2 fruit fly cellular contexts compared by ENCODE assay signal in genomic region chrX:5754837-5755828, dm6.
TF ChIP-seq lines count a peak whose summit lies in the region.

TSS of gene lin-52 (minus strand) at chrX:5754958.
TSS of gene CG15771 (plus strand) at chrX:5755574.

TF ChIP-seq in whole organism, embryonic, 481 proteins besides CTCF, POLR2A, EP300 and RAD21 (continued from another document and continues in another):
- TF ChIP-seq ab (GFP tag; optimal IDR thresholded peaks at IDR 0.05; lab: Kevin White, UChicago) (peak; percentile 85), Deaf1 (tag; optimal IDR thresholded peaks at IDR 0.05; lab: Kevin White, UChicago) (peak; percentile 79), otp (GFP tag; IDR thresholded peaks at IDR 0.05; lab: Robert Waterston, UW) (peak; percentile 87), ci (GFP tag; IDR thresholded peaks at IDR 0.05; lab: Robert Waterston, UW) (peak; percentile 94), tna (GFP tag; IDR thresholded peaks at IDR 0.05; lab: Robert Waterston, UW; ENCODE audit: partially characterized antibody) (no peak), Optix (GFP tag; IDR thresholded peaks at IDR 0.05; lab: Robert Waterston, UW) (peak; percentile 95), stc (GFP tag; IDR thresholded peaks at IDR 0.05; lab: Robert Waterston, UW) (peak; percentile 91), al (GFP tag; IDR thresholded peaks at IDR 0.05; lab: Robert Waterston, UW) (peak; percentile 94), ase (GFP tag; IDR thresholded peaks at IDR 0.05; lab: Robert Waterston, UW) (peak; percentile 92), CG12236 (GFP tag; optimal IDR thresholded peaks at IDR 0.05; lab: Kevin White, UChicago) (peak; percentile 22), CG11085 (GFP tag; IDR thresholded peaks at IDR 0.05; lab: Robert Waterston, UW) (peak; percentile 88), CG10267 (tag; optimal IDR thresholded peaks at IDR 0.05; lab: Kevin White, UChicago) (peak; percentile 95), CG13424 (tag; optimal IDR thresholded peaks at IDR 0.05; lab: Kevin White, UChicago) (peak; percentile 96), odd (GFP tag; optimal IDR thresholded peaks at IDR 0.05; lab: Kevin White, UChicago) (peak; percentile 96), CG30403 (GFP tag; optimal IDR thresholded peaks at IDR 0.05; lab: Kevin White, UChicago) (peak; percentile 94), CG9876 (GFP tag; optimal IDR thresholded peaks at IDR 0.05; lab: Kevin White, UChicago) (peak; percentile 5), CG4360 (GFP tag; IDR thresholded peaks at IDR 0.05; lab: Robert Waterston, UW) (peak; percentile 61; the same call in 1 of the 2 replicates), Hand (GFP tag; optimal IDR thresholded peaks at IDR 0.05; lab: Kevin White, UChicago) (peak; percentile 96), Stat92E (GFP tag; optimal IDR thresholded peaks at IDR 0.05; lab: Kevin White, UChicago) (peak in 1 of 3 experiments; percentile 82), CG1024 (GFP tag; IDR thresholded peaks at IDR 0.05; lab: Robert Waterston, UW) (peak; percentile 78), danr (GFP tag; IDR thresholded peaks at IDR 0.05; lab: Robert Waterston, UW) (peak; percentile 93), CG18262 (tag; optimal IDR thresholded peaks at IDR 0.05; lab: Kevin White, UChicago) (peak; percentile 94), Dad (GFP tag; optimal IDR thresholded peaks at IDR 0.05; lab: Kevin White, UChicago) (peak; percentile 46), rib (GFP tag; IDR thresholded peaks at IDR 0.05; lab: Robert Waterston, UW) (peak; percentile 91), gcm2 (GFP tag; optimal IDR thresholded peaks at IDR 0.05; lab: Kevin White, UChicago) (peak; percentile 90), lbe (GFP tag; optimal IDR thresholded peaks at IDR 0.05; lab: Kevin White, UChicago) (peak; percentile 90), da (GFP tag; optimal IDR thresholded peaks at IDR 0.05; lab: Kevin White, UChicago) (peak; percentile 70), CG8765 (GFP tag; IDR thresholded peaks at IDR 0.05; lab: Robert Waterston, UW) (peak; percentile 82), psq (GFP tag; optimal IDR thresholded peaks at IDR 0.05; lab: Kevin White, UChicago) (peak; percentile 86), CG33557 (GFP tag; optimal IDR thresholded peaks at IDR 0.05; lab: Kevin White, UChicago) (peak; percentile 94), Rx (GFP tag; IDR thresholded peaks at IDR 0.05; lab: Robert Waterston, UW) (peak; percentile 90), bbx (GFP tag; IDR thresholded peaks at IDR 0.05; lab: Robert Waterston, UW; ENCODE audit: partially characterized antibody) (no peak; the same call in 1 of the 2 replicates), Poxn (GFP tag; IDR thresholded peaks at IDR 0.05; lab: Robert Waterston, UW) (peak; percentile 85), Awh (GFP tag; IDR thresholded peaks at IDR 0.05; lab: Robert Waterston, UW) (peak; percentile 90), sisA (GFP tag; IDR thresholded peaks at IDR 0.05; lab: Robert Waterston, UW) (peak; percentile 97), CG15479 (GFP tag; optimal IDR thresholded peaks at IDR 0.05; lab: Kevin White, UChicago) (peak; percentile 37), dmrt99B (tag; optimal IDR thresholded peaks at IDR 0.05; lab: Kevin White, UChicago) (peak; percentile 97), run (tag; optimal IDR thresholded peaks at IDR 0.05; lab: Kevin White, UChicago) (peak; percentile 90), z (GFP tag; IDR thresholded peaks at IDR 0.05; lab: Robert Waterston, UW) (peak; percentile 76), CG12299 (tag; optimal IDR thresholded peaks at IDR 0.05; lab: Kevin White, UChicago) (peak; percentile 96), CG3065 (GFP tag; optimal IDR thresholded peaks at IDR 0.05; lab: Kevin White, UChicago) (peak; percentile 76), org-1 (GFP tag; optimal IDR thresholded peaks at IDR 0.05; lab: Kevin White, UChicago) (peak; percentile 94), Sox102F (GFP tag; optimal IDR thresholded peaks at IDR 0.05; lab: Kevin White, UChicago) (peak; percentile 89), fd3F (GFP tag; optimal IDR thresholded peaks at IDR 0.05; lab: Kevin White, UChicago) (peak; percentile 90), ATbp (GFP tag; optimal IDR thresholded peaks at IDR 0.05; lab: Kevin White, UChicago) (peak; percentile 95), CG4854 (GFP tag; optimal IDR thresholded peaks at IDR 0.05; lab: Kevin White, UChicago) (peak; percentile 70), Side (GFP tag; optimal IDR thresholded peaks at IDR 0.05; lab: Kevin White, UChicago) (peak; percentile 35), sug (tag; optimal IDR thresholded peaks at IDR 0.05; lab: Kevin White, UChicago) (peak; percentile 96), maf-S (GFP tag; optimal IDR thresholded peaks at IDR 0.05; lab: Kevin White, UChicago) (peak; percentile 41), Ets97D (GFP tag; optimal IDR thresholded peaks at IDR 0.05; lab: Kevin White, UChicago) (peak; percentile 65), unc-4 (GFP tag; IDR thresholded peaks at IDR 0.05; lab: Robert Waterston, UW; ENCODE audit: partially characterized antibody) (peak; percentile 67), esg (GFP tag; conservative IDR thresholded peaks at IDR 0.05; lab: Robert Waterston, UW) (peak; percentile 96), CG2120 (GFP tag; optimal IDR thresholded peaks at IDR 0.05; lab: Kevin White, UChicago) (peak; percentile 92), ro (GFP tag; IDR thresholded peaks at IDR 0.05; lab: Robert Waterston, UW) (peak; percentile 87), crol (GFP tag; IDR thresholded peaks at IDR 0.05; lab: Robert Waterston, UW) (peak; percentile 98), Blimp-1 (GFP tag; optimal IDR thresholded peaks at IDR 0.05; lab: Kevin White, UChicago) (peak; percentile 90), Dip2 (GFP tag; IDR thresholded peaks at IDR 0.05; lab: Robert Waterston, UW) (peak; percentile 72; the same call in 1 of the 2 replicates), CG8478 (optimal IDR thresholded peaks at IDR 0.05; lab: Kevin White, UChicago) (peak; percentile 6), CG4730 (GFP tag; IDR thresholded peaks at IDR 0.05; lab: Robert Waterston, UW) (peak; percentile 91), CG17385 (GFP tag; optimal IDR thresholded peaks at IDR 0.05; lab: Kevin White, UChicago) (peak; percentile 93), abd-A (tag; optimal IDR thresholded peaks at IDR 0.05; lab: Kevin White, UChicago) (peak; percentile 86), CG14965 (GFP tag; optimal IDR thresholded peaks at IDR 0.05; lab: Kevin White, UChicago; ENCODE audit: borderline replicate concordance) (no peak), B-H2 (GFP tag; optimal IDR thresholded peaks at IDR 0.05; lab: Kevin White, UChicago) (peak; percentile 93), seq (GFP tag; IDR thresholded peaks at IDR 0.05; lab: Robert Waterston, UW) (peak; percentile 96), BEAF-32 (GFP tag; optimal IDR thresholded peaks at IDR 0.05; lab: Kevin White, UChicago) (peak; percentile 84)

TF ChIP-seq in whole organism, prepupa, 60 proteins besides CTCF, POLR2A, EP300 and RAD21 (continued from another document):
- TF ChIP-seq CG1621 (tag; optimal IDR thresholded peaks at IDR 0.05; lab: Kevin White, UChicago) (peak; percentile 83), CG34406 (GFP tag; optimal IDR thresholded peaks at IDR 0.05; lab: Kevin White, UChicago) (peak; percentile 94), CG10669 (GFP tag; optimal IDR thresholded peaks at IDR 0.05; lab: Kevin White, UChicago) (peak; percentile 95), CG6276 (GFP tag; optimal IDR thresholded peaks at IDR 0.05; lab: Kevin White, UChicago) (peak; percentile 96), Hr39 (GFP tag; optimal IDR thresholded peaks at IDR 0.05; lab: Kevin White, UChicago) (peak; percentile 88), OdsH (GFP tag; optimal IDR thresholded peaks at IDR 0.05; lab: Kevin White, UChicago) (peak; percentile 96), CG8632 (GFP tag; optimal IDR thresholded peaks at IDR 0.05; lab: Kevin White, UChicago) (peak; percentile 94), salr (GFP tag; optimal IDR thresholded peaks at IDR 0.05; lab: Kevin White, UChicago) (peak; percentile 83 to 92)
